Worm (Caenorhabditis elegans): ENCODE measurements around the gene vglu-2.
A peak's percentile ranks its signal among the peaks of the same experiment; 100 is the strongest.

The vglu-2 gene

DNA sequence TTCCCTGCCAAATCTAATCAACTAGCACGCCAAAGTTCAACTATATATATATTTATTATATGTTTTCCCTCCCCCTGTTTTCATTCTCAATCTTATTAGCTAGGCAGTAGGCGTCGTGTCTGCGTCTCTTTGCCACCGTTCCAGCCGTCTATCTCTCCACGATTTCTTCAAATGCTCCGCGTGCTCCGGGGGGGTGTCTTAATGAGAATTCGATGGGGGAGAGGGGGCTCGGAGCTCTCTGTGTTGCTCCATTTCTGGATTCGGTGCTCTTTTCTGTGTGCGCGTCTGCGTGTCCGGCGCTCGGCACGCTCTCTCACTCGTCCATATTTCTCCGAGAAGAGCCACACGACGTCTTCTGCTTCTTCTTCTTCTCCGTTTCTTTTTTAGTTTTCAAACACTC, 10.7 kb upstream of the vglu-2 start (continued):
- no peak for TF ChIP-seq duxl-1 (tag; optimal IDR thresholded peaks at IDR 0.05; ENCODE audit: poor library complexity)
- no peak for TF ChIP-seq ztf-7 (tag; optimal IDR thresholded peaks at IDR 0.05)
- TF ChIP-seq mxl-2 (GFP tag; conservative IDR thresholded peaks at IDR 0.05): no peak
- TF ChIP-seq dmd-9 (GFP tag; IDR thresholded peaks at IDR 0.05): no peak
- peak; percentile 42 for TF ChIP-seq hlh-11 (tag; optimal IDR thresholded peaks at IDR 0.05)
- TF ChIP-seq nhr-25 (tag; optimal IDR thresholded peaks at IDR 0.05; ENCODE audit: borderline replicate concordance, insufficient read depth): no peak
- no peak for TF ChIP-seq pha-4 (GFP tag; IDR thresholded peaks at IDR 0.05)
- TF ChIP-seq pha-4 (tag; optimal IDR thresholded peaks at IDR 0.05): no peak
- no peak for TF ChIP-seq madf-5 (GFP tag; IDR thresholded peaks at IDR 0.05)
- no peak for TF ChIP-seq R02D3.7 (tag; optimal IDR thresholded peaks at IDR 0.05)
- TF ChIP-seq lin-13 (GFP tag; optimal IDR thresholded peaks at IDR 0.05): peak; percentile 19
- TF ChIP-seq T20F7.1 (GFP tag; optimal IDR thresholded peaks at IDR 0.05): no peak
- no peak for TF ChIP-seq F26F4.8 (GFP tag; conservative IDR thresholded peaks at IDR 0.05)
- no peak for TF ChIP-seq lin-29 (GFP tag; IDR thresholded peaks at IDR 0.05)
- no peak for TF ChIP-seq zfp-2 (tag; optimal IDR thresholded peaks at IDR 0.05)
- no peak for TF ChIP-seq zip-2 (tag; optimal IDR thresholded peaks at IDR 0.05)
- TF ChIP-seq nhr-76 (tag; optimal IDR thresholded peaks at IDR 0.05): no peak
- TF ChIP-seq daf-19 (GFP tag; conservative IDR thresholded peaks at IDR 0.05): no peak
- TF ChIP-seq snpc-4 (tag; optimal IDR thresholded peaks at IDR 0.05): no peak
- TF ChIP-seq F49E8.2 (tag; optimal IDR thresholded peaks at IDR 0.05; ENCODE audit: borderline replicate concordance): no peak
- peak; percentile 84 for TF ChIP-seq ces-1 (GFP tag; optimal IDR thresholded peaks at IDR 0.05)
- peak; percentile 93 for TF ChIP-seq set-16 (GFP tag; IDR thresholded peaks at IDR 0.05)
- TF ChIP-seq mep-1 (tag; optimal IDR thresholded peaks at IDR 0.05): peak; percentile 61
- no peak for TF ChIP-seq lin-15B (tag; optimal IDR thresholded peaks at IDR 0.05)
- TF ChIP-seq vab-7 (GFP tag; IDR thresholded peaks at IDR 0.05): peak; percentile 59
- no peak for TF ChIP-seq nhr-10 (tag; optimal IDR thresholded peaks at IDR 0.05)
- peak; percentile 61 for TF ChIP-seq fkh-10 (GFP tag; optimal IDR thresholded peaks at IDR 0.05)
- TF ChIP-seq php-3 (GFP tag; IDR thresholded peaks at IDR 0.05): no peak
- TF ChIP-seq snpc-1.2 (GFP tag; IDR thresholded peaks at IDR 0.05): no peak
- peak; percentile 13 for TF ChIP-seq nhr-11 (tag; optimal IDR thresholded peaks at IDR 0.05)
- no peak for TF ChIP-seq dpl-1 (GFP tag; optimal IDR thresholded peaks at IDR 0.05)
- TF ChIP-seq attf-4 (tag; optimal IDR thresholded peaks at IDR 0.05): no peak
- no peak for TF ChIP-seq tag-97 (GFP tag; IDR thresholded peaks at IDR 0.05)
- no peak for TF ChIP-seq sdz-12 (GFP tag; optimal IDR thresholded peaks at IDR 0.05)
- TF ChIP-seq fos-1 (tag; optimal IDR thresholded peaks at IDR 0.05): no peak
- TF ChIP-seq lsy-2 (tag; optimal IDR thresholded peaks at IDR 0.05): peak; percentile 46 to 58
- no peak for TF ChIP-seq F10B5.3 (tag; optimal IDR thresholded peaks at IDR 0.05)
- no peak for TF ChIP-seq lir-3 (tag; optimal IDR thresholded peaks at IDR 0.05)
- TF ChIP-seq nhr-111 (GFP tag; optimal IDR thresholded peaks at IDR 0.05): no peak
- TF ChIP-seq mxl-3 (GFP tag; optimal IDR thresholded peaks at IDR 0.05): peak; percentile 28
- TF ChIP-seq ceh-20 (GFP tag; IDR thresholded peaks at IDR 0.05): no peak
- TF ChIP-seq hif-1 (tag; optimal IDR thresholded peaks at IDR 0.05): peak in 1 of 2 experiments; percentile 55
- TF ChIP-seq daf-12 (tag; optimal IDR thresholded peaks at IDR 0.05): no peak
- no peak for TF ChIP-seq ceh-32 (tag; optimal IDR thresholded peaks at IDR 0.05; ENCODE audit: poor library complexity)
- no peak for TF ChIP-seq Y75B8A.6 (GFP tag; IDR thresholded peaks at IDR 0.05)
- TF ChIP-seq T26A8.4 (GFP tag; IDR thresholded peaks at IDR 0.05): no peak
- peak; percentile 68 for TF ChIP-seq F37D6.2 (tag; optimal IDR thresholded peaks at IDR 0.05)
- no peak for TF ChIP-seq daf-16 (GFP tag; optimal IDR thresholded peaks at IDR 0.05)
- no peak for TF ChIP-seq daf-16 (tag; optimal IDR thresholded peaks at IDR 0.05)
- no peak for TF ChIP-seq Y5F2A.4 (GFP tag; optimal IDR thresholded peaks at IDR 0.05)
- TF ChIP-seq saeg-2 (GFP tag; IDR thresholded peaks at IDR 0.05): no peak
- TF ChIP-seq nhr-42 (GFP tag; IDR thresholded peaks at IDR 0.05): no peak

Measured in whole organism, L4 larva.